Fruit fly (Drosophila melanogaster) whole organism, prepupa: ENCODE measurements around the gene Cpr67B.
A peak's percentile ranks its signal among the peaks of the same experiment; 100 is the strongest.

ENCODE experiments used
- CG10631 ChIP-seq: fragments of 200-800 bp; sonication (Bioruptor generic); optimal IDR thresholded peaks from 2 replicates; lab custom pipeline; 2016; ENCODE audit warnings: missing biosample characterization, missing genetic modification characterization
- CG11294 ChIP-seq: fragments of 200-800 bp; sonication (Bioruptor generic); IDR thresholded peaks from 2 replicates; pipeline ENCODE4 v1.3.6; 2022; ENCODE audit warnings: missing biosample characterization, missing genetic modification characterization
- CG11762 ChIP-seq: fragments of 200-800 bp; sonication (Bioruptor generic); optimal IDR thresholded peaks from 3 replicates; lab custom pipeline; 2016; ENCODE audit warnings: missing biosample characterization, missing genetic modification characterization; ENCODE audit not compliant: insufficient read depth
- CG11902 ChIP-seq: fragments of 200-800 bp; sonication (Bioruptor generic); optimal IDR thresholded peaks from 3 replicates; lab custom pipeline; 2016; ENCODE audit warnings: missing biosample characterization, missing genetic modification characterization
- CG3032 ChIP-seq: fragments of 200-800 bp; optimal IDR thresholded peaks from 2 replicates; lab custom pipeline; 2019; ENCODE audit warnings: missing biosample characterization, mild to moderate bottlenecking, missing genetic modification characterization, moderate library complexity
- CG31627 ChIP-seq: fragments of 200-800 bp; sonication (Bioruptor generic); optimal IDR thresholded peaks from 3 replicates; lab custom pipeline; 2016; ENCODE audit warnings: missing biosample characterization, missing genetic modification characterization
- CG32006 ChIP-seq: fragments of 200-800 bp; sonication (Bioruptor generic); optimal IDR thresholded peaks from 3 replicates; lab custom pipeline; 2017; ENCODE audit warnings: missing biosample characterization, mild to moderate bottlenecking, missing genetic modification characterization
- CG34406 ChIP-seq: fragments of 200-800 bp; sonication (Bioruptor generic); optimal IDR thresholded peaks from 3 replicates; lab custom pipeline; 2016; ENCODE audit warnings: missing biosample characterization, missing genetic modification characterization
- CG3919 ChIP-seq: fragments of 200-800 bp; sonication (Bioruptor generic); optimal IDR thresholded peaks from 3 replicates; lab custom pipeline; 2016; ENCODE audit warnings: missing biosample characterization, missing genetic modification characterization
- CG6163 ChIP-seq: fragments of 200-800 bp; sonication (Bioruptor generic); IDR thresholded peaks from 3 replicates; pipeline ENCODE4 v1.3.6; 2022; ENCODE audit warnings: missing biosample characterization, missing genetic modification characterization
- CG6276 ChIP-seq: fragments of 200-800 bp; sonication (Bioruptor generic); optimal IDR thresholded peaks from 2 replicates; lab custom pipeline; 2017; ENCODE audit warnings: missing biosample characterization, mild to moderate bottlenecking, missing genetic modification characterization
- CG6792 ChIP-seq: fragments of 200-800 bp; sonication (Bioruptor generic); optimal IDR thresholded peaks from 3 replicates; lab custom pipeline; 2016; ENCODE audit warnings: missing biosample characterization, missing genetic modification characterization
- CG6808 ChIP-seq: fragments of 200-800 bp; sonication (Bioruptor generic); optimal IDR thresholded peaks from 3 replicates; lab custom pipeline; 2017; ENCODE audit warnings: missing biosample characterization, missing genetic modification characterization, mild to moderate bottlenecking, moderate library complexity, missing genetic modification reagents
- CG6854 ChIP-seq: fragments of 200-800 bp; sonication (Bioruptor generic); optimal IDR thresholded peaks from 2 replicates; lab custom pipeline; 2017; ENCODE audit warnings: missing biosample characterization, mild to moderate bottlenecking, missing genetic modification characterization
- CG7368 ChIP-seq: fragments of 200-800 bp; sonication (Bioruptor generic); optimal IDR thresholded peaks from 3 replicates; lab custom pipeline; 2016; ENCODE audit warnings: missing biosample characterization, missing genetic modification characterization
- CG8119 ChIP-seq: fragments of 200-800 bp; sonication (Bioruptor generic); IDR thresholded peaks from 3 replicates; pipeline ENCODE4 v1.3.6; 2022; ENCODE audit warnings: missing biosample characterization, missing genetic modification characterization
- CG8319 ChIP-seq: fragments of 200-800 bp; sonication (Bioruptor generic); optimal IDR thresholded peaks from 3 replicates; lab custom pipeline; 2016; ENCODE audit warnings: missing biosample characterization, missing genetic modification characterization
- CG8632 ChIP-seq: fragments of 200-800 bp; sonication (Bioruptor generic); optimal IDR thresholded peaks from 3 replicates; lab custom pipeline; 2016; ENCODE audit warnings: missing biosample characterization, missing genetic modification characterization
- CG9139 ChIP-seq: fragments of 200-800 bp; sonication (Bioruptor generic); optimal IDR thresholded peaks from 3 replicates; lab custom pipeline; 2017; ENCODE audit warnings: missing biosample characterization, mild to moderate bottlenecking, missing genetic modification characterization
- Eip75B ChIP-seq: fragments of 200-800 bp; sonication (Bioruptor generic); optimal IDR thresholded peaks from 3 replicates; lab custom pipeline; 2016; ENCODE audit warnings: missing biosample characterization, missing genetic modification characterization
- Eip78C ChIP-seq: fragments of 200-800 bp; sonication (Bioruptor generic); peaks from one replicate; lab custom pipeline; 2016; ENCODE audit warnings: missing biosample characterization, missing genetic modification characterization
- Ets21C ChIP-seq: fragments of 200-800 bp; sonication (Bioruptor generic); optimal IDR thresholded peaks from 3 replicates; lab custom pipeline; 2016; ENCODE audit warnings: missing biosample characterization, missing genetic modification characterization
- Gug ChIP-seq: fragments of 200-800 bp; sonication (Bioruptor generic); IDR thresholded peaks from 2 replicates; pipeline ENCODE4 v1.3.6; 2022; ENCODE audit warnings: missing biosample characterization, missing genetic modification characterization
- Hr39 ChIP-seq: fragments of 200-800 bp; sonication (Bioruptor generic); optimal IDR thresholded peaks from 2 replicates; lab custom pipeline; 2016; ENCODE audit warnings: missing biosample characterization, missing genetic modification characterization
- Hr4 ChIP-seq: fragments of 200-800 bp; sonication (Bioruptor generic); optimal IDR thresholded peaks from 3 replicates; lab custom pipeline; 2016; ENCODE audit warnings: missing biosample characterization, missing genetic modification characterization
- Lpt ChIP-seq: fragments of 200-800 bp; sonication (Bioruptor generic); optimal IDR thresholded peaks from 3 replicates; lab custom pipeline; 2016; ENCODE audit warnings: missing biosample characterization, missing genetic modification characterization
- Met ChIP-seq: fragments of 200-800 bp; sonication (Bioruptor generic); optimal IDR thresholded peaks from 3 replicates; lab custom pipeline; 2016; ENCODE audit warnings: missing biosample characterization, missing genetic modification characterization
- OdsH ChIP-seq: fragments of 200-800 bp; sonication (Bioruptor generic); optimal IDR thresholded peaks from 3 replicates; lab custom pipeline; 2016; ENCODE audit warnings: missing biosample characterization, missing genetic modification characterization
- Sox102F ChIP-seq: fragments of 200-800 bp; sonication (Bioruptor generic); optimal IDR thresholded peaks from 2 replicates; lab custom pipeline; 2016; ENCODE audit warnings: missing biosample characterization, mild to moderate bottlenecking, missing genetic modification characterization
- Sox14 ChIP-seq: fragments of 200-800 bp; sonication (Bioruptor generic); optimal IDR thresholded peaks from 3 replicates; lab custom pipeline; 2016; ENCODE audit warnings: missing biosample characterization, missing genetic modification characterization
- achi ChIP-seq: fragments of 200-800 bp; sonication (Bioruptor generic); optimal IDR thresholded peaks from 3 replicates; lab custom pipeline; 2016; ENCODE audit warnings: missing biosample characterization, missing genetic modification characterization
- acj6 ChIP-seq: fragments of 200-800 bp; sonication (Bioruptor generic); optimal IDR thresholded peaks from 3 replicates; lab custom pipeline; 2016; ENCODE audit warnings: missing biosample characterization, missing genetic modification characterization
- cyc ChIP-seq: fragments of 200-800 bp; sonication (Bioruptor generic); optimal IDR thresholded peaks from 3 replicates; lab custom pipeline; 2016; ENCODE audit warnings: missing biosample characterization, missing genetic modification characterization
- dac ChIP-seq: fragments of 200-800 bp; sonication (Bioruptor generic); optimal IDR thresholded peaks from 2 replicates; lab custom pipeline; 2017; ENCODE audit warnings: missing biosample characterization, mild to moderate bottlenecking, missing genetic modification characterization
- dsx ChIP-seq: fragments of 200-800 bp; optimal IDR thresholded peaks from 3 replicates; lab custom pipeline; 2019; ENCODE audit warnings: missing biosample characterization, mild to moderate bottlenecking, missing genetic modification characterization, moderate library complexity; ENCODE audit not compliant: poor library complexity, severe bottlenecking
- eg ChIP-seq: fragments of 200-800 bp; sonication (Bioruptor generic); IDR thresholded peaks from 3 replicates; pipeline ENCODE4 v1.3.6; 2022; ENCODE audit warnings: missing biosample characterization, missing genetic modification characterization
- esn ChIP-seq: fragments of 200-800 bp; sonication (Bioruptor generic); optimal IDR thresholded peaks from 2 replicates; lab custom pipeline; 2016; ENCODE audit warnings: missing biosample characterization, mild to moderate bottlenecking, missing genetic modification characterization, moderate library complexity
- fd59A ChIP-seq: fragments of 200-800 bp; sonication (Bioruptor generic); optimal IDR thresholded peaks from 2 replicates; lab custom pipeline; 2017; ENCODE audit warnings: missing biosample characterization, mild to moderate bottlenecking, missing genetic modification characterization, missing genetic modification reagents
- fd85E ChIP-seq: fragments of 200-800 bp; sonication (Bioruptor generic); optimal IDR thresholded peaks from 3 replicates; lab custom pipeline; 2016; ENCODE audit warnings: missing biosample characterization, missing genetic modification characterization
- fkh ChIP-seq: fragments of 200-800 bp; sonication (Bioruptor generic); optimal IDR thresholded peaks from 3 replicates; lab custom pipeline; 2017; ENCODE audit warnings: missing biosample characterization, mild to moderate bottlenecking, missing genetic modification characterization, moderate library complexity
- lz ChIP-seq: fragments of 200-800 bp; sonication (Bioruptor generic); optimal IDR thresholded peaks from 3 replicates; lab custom pipeline; 2016; ENCODE audit warnings: missing biosample characterization, missing genetic modification characterization
- net ChIP-seq: fragments of 200-800 bp; sonication (Bioruptor generic); optimal IDR thresholded peaks from 3 replicates; lab custom pipeline; 2016; ENCODE audit warnings: missing biosample characterization, missing genetic modification characterization
- pdm3 ChIP-seq: fragments of 200-800 bp; sonication (Bioruptor generic); optimal IDR thresholded peaks from 3 replicates; lab custom pipeline; 2016; ENCODE audit warnings: missing biosample characterization, missing genetic modification characterization
- salr ChIP-seq, 2 experiments: fragments of 200-800 bp; sonication (Bioruptor generic); optimal IDR thresholded peaks; 3 replicates each; lab custom pipeline; 2016 to 2018; ENCODE audit warnings: missing biosample characterization in 2 of 2, missing genetic modification characterization in 2 of 2, mild to moderate bottlenecking in 1 of 2
- spab ChIP-seq: fragments of 200-800 bp; sonication (Bioruptor generic); optimal IDR thresholded peaks from 2 replicates; lab custom pipeline; 2017; ENCODE audit warnings: missing biosample characterization, mild to moderate bottlenecking, missing genetic modification characterization, missing genetic modification reagents
- ss ChIP-seq, 2 experiments: fragments of 200-800 bp; sonication (Bioruptor generic); optimal IDR thresholded peaks; 2 replicates in 1 of 2; 3 replicates in 1 of 2; lab custom pipeline; 2017 to 2018; ENCODE audit warnings: mild to moderate bottlenecking in 2 of 2, missing biosample characterization in 2 of 2, missing genetic modification characterization in 2 of 2, moderate library complexity in 1 of 2
- svp ChIP-seq: fragments of 200-800 bp; sonication (Bioruptor generic); peaks from one replicate; lab custom pipeline; 2016; ENCODE audit warnings: missing biosample characterization, missing genetic modification characterization
- topi ChIP-seq: fragments of 200-800 bp; sonication (Bioruptor generic); optimal IDR thresholded peaks from 3 replicates; lab custom pipeline; 2016; ENCODE audit warnings: missing biosample characterization, missing genetic modification characterization
- vri ChIP-seq: fragments of 200-800 bp; sonication (Bioruptor generic); optimal IDR thresholded peaks from 3 replicates; lab custom pipeline; 2016; ENCODE audit warnings: missing biosample characterization, mild to moderate bottlenecking, missing genetic modification characterization

Cpr67B gene

dm6 chr3L:9438858-9439257 is 34.3 kb downstream of the Cpr67B start:
- TF ChIP-seq CG11294 (GFP tag; lab: Robert Waterston, UW) (no peak), topi (GFP tag; lab: Kevin White, UChicago) (no peak), esn (GFP tag; lab: Kevin White, UChicago) (no peak), fkh (GFP tag; lab: Kevin White, UChicago) (no peak), net (GFP tag; lab: Kevin White, UChicago) (no peak)

dm6 chr3L:9441907-9442479 is 37.4 kb downstream of the Cpr67B start, which contains the start of the genes Bet3 and Nf-YA:
Gene Bet3 (minus strand): TSS chr3L:9442267.
Gene Nf-YA (minus strand): TSS chr3L:9442267.
- TF ChIP-seq CG10631 (GFP tag; lab: Kevin White, UChicago) (peak; percentile 13), cyc (GFP tag; lab: Kevin White, UChicago) (peak; percentile 39), CG6792 (GFP tag; lab: Kevin White, UChicago) (peak; percentile 12), CG11762 (GFP tag; lab: Kevin White, UChicago) (no peak), CG6854 (GFP tag; lab: Kevin White, UChicago) (no peak), eg (GFP tag; lab: Robert Waterston, UW) (no peak), esn (GFP tag; lab: Kevin White, UChicago) (peak; percentile 42), CG6808 (GFP tag; lab: Kevin White, UChicago) (no peak), topi (GFP tag; lab: Kevin White, UChicago) (peak; percentile 32), Sox102F (GFP tag; lab: Kevin White, UChicago) (no peak), Hr4 (no peak), net (GFP tag; lab: Kevin White, UChicago) (no peak), CG11294 (GFP tag; lab: Robert Waterston, UW) (no peak), CG31627 (GFP tag; lab: Kevin White, UChicago) (peak; percentile 44), CG8119 (GFP tag; lab: Robert Waterston, UW) (no peak), lz (GFP tag; lab: Kevin White, UChicago) (peak; percentile 52), Lpt (GFP tag; lab: Kevin White, UChicago) (no peak), Hr39 (GFP tag; lab: Kevin White, UChicago) (peak; percentile 52), spab (GFP tag; lab: Kevin White, UChicago) (no peak), CG8632 (GFP tag; lab: Kevin White, UChicago) (no peak), CG7368 (GFP tag; lab: Kevin White, UChicago) (no peak), Eip75B (GFP tag; lab: Kevin White, UChicago) (no peak), CG3032 (tag; lab: Kevin White, UChicago) (peak; percentile 43), OdsH (GFP tag; lab: Kevin White, UChicago) (peak; percentile 29), salr (GFP tag; optimal IDR thresholded peaks at IDR 0.05; lab: Kevin White, UChicago) (no peak), acj6 (GFP tag; lab: Kevin White, UChicago) (no peak), Sox14 (GFP tag; lab: Kevin White, UChicago) (peak; percentile 48), ss (GFP tag; optimal IDR thresholded peaks at IDR 0.05; lab: Kevin White, UChicago) (no peak), CG32006 (GFP tag; lab: Kevin White, UChicago) (peak; percentile 25), Eip78C (GFP tag; lab: Kevin White, UChicago) (peak; percentile 30), Ets21C (peak; percentile 31), vri (GFP tag; lab: Kevin White, UChicago) (no peak), fd59A (GFP tag; lab: Kevin White, UChicago) (no peak), dsx (no peak), Met (peak; percentile 17), achi (GFP tag; lab: Kevin White, UChicago) (peak; percentile 31), fd85E (no peak), CG34406 (GFP tag; lab: Kevin White, UChicago) (no peak), dac (GFP tag; lab: Kevin White, UChicago) (no peak), CG6276 (GFP tag; lab: Kevin White, UChicago) (no peak), CG11902 (GFP tag; lab: Kevin White, UChicago) (no peak), Gug (GFP tag; lab: Robert Waterston, UW) (no peak), CG6163 (GFP tag; lab: Robert Waterston, UW) (no peak), CG9139 (no peak), CG3919 (GFP tag; lab: Kevin White, UChicago) (no peak), CG8319 (GFP tag; lab: Kevin White, UChicago) (no peak), pdm3 (GFP tag; lab: Kevin White, UChicago) (no peak), svp (GFP tag; lab: Kevin White, UChicago) (peak; percentile 43)
